Fruit fly (Drosophila melanogaster): ENCODE data around the gene CG43999.
A peak's percentile ranks its signal among the peaks of the same experiment; 100 is the strongest.

DNA sequence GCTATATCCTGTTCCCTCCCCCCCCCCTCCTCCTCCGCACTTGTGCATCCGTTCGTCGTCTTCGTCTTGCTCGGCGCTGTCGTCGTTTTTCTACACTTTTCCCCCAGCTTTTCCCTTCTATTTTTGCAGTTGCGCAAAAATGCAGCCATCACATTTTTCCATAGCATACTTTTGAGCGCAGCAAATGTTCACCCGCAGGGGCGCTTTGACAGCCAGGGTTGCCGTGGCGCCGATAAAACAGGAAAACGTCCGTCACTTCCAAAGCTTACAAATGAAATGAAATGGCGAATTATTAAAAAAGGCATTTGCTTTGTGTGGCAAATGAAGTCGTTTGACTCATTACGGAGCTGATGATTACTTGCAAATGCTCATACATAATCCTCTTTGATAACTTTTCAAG is 26.2 kb downstream of the CG43999 start:
- TF ChIP-seq CG4496 (GFP tag; IDR thresholded peaks at IDR 0.05) (no peak), rn (GFP tag; IDR thresholded peaks at IDR 0.05) (no peak), CG13204 (GFP tag; optimal IDR thresholded peaks at IDR 0.05) (no peak), CG17806 (tag; optimal IDR thresholded peaks at IDR 0.05) (no peak), Ets98B (GFP tag; IDR thresholded peaks at IDR 0.05) (0 out of 2 replicates have a peak, but pooled peaks have one; percentile 9), CG15710 (tag; optimal IDR thresholded peaks at IDR 0.05) (no peak), Pif1A (GFP tag; optimal IDR thresholded peaks at IDR 0.05) (no peak), CG34367 (tag; optimal IDR thresholded peaks at IDR 0.05) (no peak), CG8159 (tag; optimal IDR thresholded peaks at IDR 0.05) (no peak), CG12605 (GFP tag; IDR thresholded peaks at IDR 0.05) (no peak), CG10348 (GFP tag; IDR thresholded peaks at IDR 0.05) (no peak), D1 (tag; optimal IDR thresholded peaks at IDR 0.05) (no peak)
